Fruit fly (Drosophila melanogaster): Measurements from ENCODE around the gene Tie.

Tie gene

DNA sequence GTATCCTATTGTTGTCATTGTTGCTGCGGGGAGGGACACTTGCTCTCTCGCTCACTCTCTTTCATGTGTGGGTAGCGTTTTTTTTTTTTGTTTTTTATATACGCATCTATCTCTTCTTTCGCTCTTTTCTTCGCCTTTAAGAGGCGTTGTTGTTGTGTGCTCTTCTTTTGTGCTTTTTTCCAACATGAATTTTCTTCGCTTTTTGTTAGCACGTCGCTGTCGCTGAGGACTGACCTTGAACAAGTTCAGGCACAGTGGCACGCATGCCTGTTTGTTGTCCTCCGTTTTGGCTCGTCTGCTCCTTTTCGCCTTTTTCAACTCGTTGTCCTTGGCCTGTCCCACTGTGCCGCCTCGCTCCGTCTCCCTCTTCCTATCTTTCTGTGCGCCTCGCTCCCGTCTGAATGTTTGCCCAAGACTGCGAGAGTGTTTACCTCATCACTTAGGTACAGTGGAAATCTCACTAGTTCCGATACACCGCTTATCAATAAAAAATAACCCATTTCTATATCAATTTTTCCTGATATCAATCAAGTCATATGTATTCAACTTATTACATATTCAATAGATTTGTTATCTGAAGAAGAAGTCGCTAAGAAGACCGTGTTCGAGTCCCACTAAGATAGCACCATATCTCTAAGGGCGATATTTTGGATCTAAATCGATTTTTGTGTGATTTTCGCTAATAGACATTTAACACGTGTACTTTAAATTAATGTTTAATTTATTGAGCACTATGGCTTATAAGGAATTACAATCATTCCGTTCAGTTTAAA lies 11.3 kb upstream of the Tie start (continued):
- peak; percentile 49; the same call in 1 of the 3 replicates for TF ChIP-seq dysf (GFP tag; IDR thresholded peaks at IDR 0.05)
- no peak for TF ChIP-seq nau (GFP tag; optimal IDR thresholded peaks at IDR 0.05)
- TF ChIP-seq wor (GFP tag; IDR thresholded peaks at IDR 0.05) = no peak
- TF ChIP-seq dmrt11E (tag; optimal IDR thresholded peaks at IDR 0.05) = no peak
- no peak for TF ChIP-seq unpg (GFP tag; optimal IDR thresholded peaks at IDR 0.05)
- TF ChIP-seq da (GFP tag; optimal IDR thresholded peaks at IDR 0.05) = peak; percentile 58
- TF ChIP-seq pfk (GFP tag; optimal IDR thresholded peaks at IDR 0.05) = no peak
- peak; percentile 95 for TF ChIP-seq sqz (GFP tag; optimal IDR thresholded peaks at IDR 0.05)
- peak; percentile 28 for TF ChIP-seq CG9817 (tag; optimal IDR thresholded peaks at IDR 0.05)
- peak; percentile 35 for TF ChIP-seq CG16863 (GFP tag; optimal IDR thresholded peaks at IDR 0.05)
- no peak for TF ChIP-seq pb (GFP tag; optimal IDR thresholded peaks at IDR 0.05)
- TF ChIP-seq CG9609 (GFP tag; optimal IDR thresholded peaks at IDR 0.05) = peak; percentile 45
- TF ChIP-seq CG4820 (GFP tag; optimal IDR thresholded peaks at IDR 0.05) = no peak
- no peak for TF ChIP-seq CG10959 (GFP tag; IDR thresholded peaks at IDR 0.05)
- TF ChIP-seq lmd (GFP tag; IDR thresholded peaks at IDR 0.05) = peak; percentile 40; the same call in 1 of the 2 replicates
- peak; percentile 6 for TF ChIP-seq CG11504 (tag; optimal IDR thresholded peaks at IDR 0.05)
- 0 out of 4 replicates have a peak, but pooled peaks have one; percentile 68 for TF ChIP-seq chinmo (GFP tag; IDR thresholded peaks at IDR 0.05; ENCODE audit: partially characterized antibody)
- TF ChIP-seq knrl (GFP tag; IDR thresholded peaks at IDR 0.05; ENCODE audit: partially characterized antibody) = no peak
- no peak for TF ChIP-seq br (optimal IDR thresholded peaks at IDR 0.05)
- TF ChIP-seq p53 (GFP tag; optimal IDR thresholded peaks at IDR 0.05) = no peak
- peak; percentile 27; the same call in 1 of the 3 replicates for TF ChIP-seq Aef1 (GFP tag; IDR thresholded peaks at IDR 0.05)
- peak; percentile 34; the same call in 1 of the 2 replicates for TF ChIP-seq CG9215 (GFP tag; IDR thresholded peaks at IDR 0.05)
- TF ChIP-seq sr (GFP tag; IDR thresholded peaks at IDR 0.05) = peak; percentile 76
- no peak for TF ChIP-seq CG10462 (GFP tag; optimal IDR thresholded peaks at IDR 0.05)
- TF ChIP-seq org-1 (GFP tag; optimal IDR thresholded peaks at IDR 0.05) = peak; percentile 9
- 0 out of 2 replicates have a peak, but pooled peaks have one; percentile 38 for TF ChIP-seq CG14014 (GFP tag; IDR thresholded peaks at IDR 0.05)
- no peak for TF ChIP-seq Hey (tag; optimal IDR thresholded peaks at IDR 0.05)
- no peak for TF ChIP-seq wek (GFP tag; optimal IDR thresholded peaks at IDR 0.05)
- TF ChIP-seq tio (GFP tag; optimal IDR thresholded peaks at IDR 0.05) = no peak
- TF ChIP-seq her (GFP tag; optimal IDR thresholded peaks at IDR 0.05) = peak; percentile 56
- TF ChIP-seq CG10366 (GFP tag; IDR thresholded peaks at IDR 0.05) = peak; percentile 48
- TF ChIP-seq Taf1 (GFP tag; IDR thresholded peaks at IDR 0.05) = peak; percentile 42; the same call in 1 of the 2 replicates
- TF ChIP-seq Dfd (GFP tag; optimal IDR thresholded peaks at IDR 0.05) = no peak
- TF ChIP-seq gsb-n (tag; optimal IDR thresholded peaks at IDR 0.05) = no peak
- no peak for TF ChIP-seq Usf (GFP tag; optimal IDR thresholded peaks at IDR 0.05)
- peak; percentile 80 for TF ChIP-seq CG1832 (GFP tag; optimal IDR thresholded peaks at IDR 0.05)
- TF ChIP-seq Tbp (GFP tag; optimal IDR thresholded peaks at IDR 0.05) = no peak
- peak; percentile 10 for TF ChIP-seq Sry-δ (GFP tag; optimal IDR thresholded peaks at IDR 0.05)
- peak; percentile 74 for TF ChIP-seq CG9932 (GFP tag; IDR thresholded peaks at IDR 0.05)
- no peak for TF ChIP-seq BEAF-32 (GFP tag; optimal IDR thresholded peaks at IDR 0.05)
- no peak for TF ChIP-seq ham (GFP tag; IDR thresholded peaks at IDR 0.05)
- 0 out of 3 replicates have a peak, but pooled peaks have one; percentile 47 for TF ChIP-seq Optix (GFP tag; IDR thresholded peaks at IDR 0.05)
- TF ChIP-seq grn (GFP tag; optimal IDR thresholded peaks at IDR 0.05) = peak; percentile 51
- TF ChIP-seq pita (GFP tag; optimal IDR thresholded peaks at IDR 0.05) = no peak
- 0 out of 2 replicates have a peak, but pooled peaks have one; percentile 34 for TF ChIP-seq sim (GFP tag; IDR thresholded peaks at IDR 0.05)
- peak; percentile 71 for TF ChIP-seq Rfx (GFP tag; IDR thresholded peaks at IDR 0.05)
- TF ChIP-seq fd102C (GFP tag; optimal IDR thresholded peaks at IDR 0.05) = no peak
- TF ChIP-seq Kr (GFP tag; optimal IDR thresholded peaks at IDR 0.05) = no peak
- peak; percentile 78 for TF ChIP-seq CG18599 (GFP tag; optimal IDR thresholded peaks at IDR 0.05)
- no peak for TF ChIP-seq CG14667 (GFP tag; IDR thresholded peaks at IDR 0.05)

All from whole organism, embryonic.